Worm (Caenorhabditis elegans) whole organism, midembryonic: ENCODE results near the gene rbr-2.

ENCODE experiments used
- T22C8.4 ChIP-seq: fragments of 200-800 bp; sonication (Bioruptor generic); IDR thresholded peaks from 2 replicates; pipeline ENCODE4 v1.3.6; 2022; ENCODE audit warnings: missing genetic modification characterization, missing compliant biosample characterization
- cog-1 ChIP-seq: sonication (generic microtip); optimal IDR thresholded peaks from 2 replicates; lab custom pipeline; 2016; ENCODE audit warnings: missing genetic modification characterization, missing compliant biosample characterization
- flt-1 ChIP-seq: fragments of 200-800 bp; sonication (Bioruptor generic); IDR thresholded peaks from 2 replicates; pipeline ENCODE4 v1.3.6; 2022; ENCODE audit warnings: missing genetic modification characterization, missing compliant biosample characterization
- klf-2 ChIP-seq: fragments of 200-800 bp; sonication (Bioruptor generic); conservative IDR thresholded peaks from 2 replicates; pipeline ENCODE4 v1.3.6; 2022; ENCODE audit warnings: missing genetic modification reagents, missing genetic modification characterization, missing compliant biosample characterization
- ref-1 ChIP-seq: fragments of 200-800 bp; sonication (Bioruptor generic); conservative IDR thresholded peaks from 2 replicates; pipeline ENCODE4 v1.3.6; 2022; ENCODE audit warnings: missing genetic modification reagents, missing genetic modification characterization, missing compliant biosample characterization
- tab-1 ChIP-seq: fragments of 200-800 bp; sonication (Bioruptor generic); IDR thresholded peaks from 2 replicates; pipeline ENCODE4 v1.3.6; 2022; ENCODE audit warnings: missing genetic modification characterization, missing compliant biosample characterization
- ztf-29 ChIP-seq: fragments of 200-800 bp; sonication (Bioruptor generic); IDR thresholded peaks from 2 replicates; pipeline ENCODE4 v1.3.6; 2022; ENCODE audit warnings: missing genetic modification reagents, missing genetic modification characterization, missing compliant biosample characterization

DNA sequence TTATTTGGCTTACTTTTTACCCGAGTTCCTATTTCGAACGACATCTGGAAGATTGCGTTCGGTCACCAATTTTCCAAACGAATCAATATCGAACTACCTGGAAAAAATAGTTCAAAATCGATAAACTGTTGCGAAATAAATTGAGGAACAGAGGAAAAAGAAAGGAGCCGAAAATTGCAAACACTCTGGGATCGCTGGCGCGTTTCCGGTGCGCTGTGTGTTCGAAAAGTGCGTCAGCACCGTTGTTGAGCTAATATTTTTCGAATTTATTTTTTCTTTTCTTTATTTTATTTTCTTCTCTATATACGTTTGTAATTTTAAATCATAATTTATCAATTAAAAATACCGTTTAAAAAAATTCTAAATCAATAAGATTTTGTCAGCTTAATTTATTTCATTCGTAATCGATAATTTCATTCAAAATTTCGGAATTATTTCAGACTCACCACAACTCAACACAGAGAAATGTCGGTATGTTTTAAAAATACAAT is 13.2 kb downstream of the rbr-2 start, which contains the start of the genes dnc-1 and lsm-7:
- TF ChIP-seq cog-1 = peak; percentile 35
- no peak for TF ChIP-seq ztf-29 (GFP tag; lab: Robert Waterston, UW)
- TF ChIP-seq klf-2 (GFP tag; lab: Robert Waterston, UW) = no peak
- TF ChIP-seq flt-1 (GFP tag; lab: Robert Waterston, UW) = 0 out of 2 replicates have a peak, but pooled peaks have one; percentile 37
- no peak for TF ChIP-seq T22C8.4 (GFP tag; lab: Robert Waterston, UW)
- no peak for TF ChIP-seq ref-1 (GFP tag; lab: Robert Waterston, UW)
- TF ChIP-seq tab-1 (GFP tag; lab: Robert Waterston, UW) = no peak
